Worm (Caenorhabditis elegans) whole organism, L3 larva: Measurements from ENCODE around the gene dohh-1.

ENCODE experiments used
- ama-1 ChIP-seq: fragments of 150-350 bp; optimal IDR thresholded peaks from 2 replicates; lab custom pipeline; 2018
- ceh-16 ChIP-seq: sonication (generic microtip); optimal IDR thresholded peaks from 2 replicates; lab custom pipeline; 2017; ENCODE audit warnings: missing biosample characterization, missing genetic modification characterization
- ceh-28 ChIP-seq: fragments of 150-350 bp; optimal IDR thresholded peaks from 2 replicates; lab custom pipeline; 2014; ENCODE audit warnings: missing biosample characterization, missing genetic modification reagents, missing genetic modification characterization
- ceh-82 ChIP-seq: fragments of 150-350 bp; optimal IDR thresholded peaks from 2 replicates; lab custom pipeline; 2014; ENCODE audit warnings: missing biosample characterization, missing genetic modification characterization
- ceh-9 ChIP-seq: sonication (generic microtip); optimal IDR thresholded peaks from 2 replicates; lab custom pipeline; 2018; ENCODE audit warnings: missing biosample characterization, missing genetic modification characterization
- daf-12 ChIP-seq: fragments of 150-350 bp; optimal IDR thresholded peaks from 2 replicates; lab custom pipeline; 2014; ENCODE audit warnings: missing biosample characterization, missing genetic modification reagents, missing genetic modification characterization
- elt-1 ChIP-seq: fragments of 150-350 bp; optimal IDR thresholded peaks from 2 replicates; lab custom pipeline; 2014; ENCODE audit warnings: missing biosample characterization, missing genetic modification characterization
- elt-2 ChIP-seq: sonication (generic microtip); optimal IDR thresholded peaks from 2 replicates; lab custom pipeline; 2016; ENCODE audit warnings: missing genetic modification reagents, mild to moderate bottlenecking, missing genetic modification characterization, missing compliant biosample characterization
- elt-3 ChIP-seq, 3 experiments: fragments of 150-350 bp in 1 of 3; sonication (generic microtip) in 2 of 3; optimal IDR thresholded peaks; 2 replicates in 2 of 3; 4 replicates in 1 of 3; lab custom pipeline; 2014 to 2017; ENCODE audit warnings: missing biosample characterization in 3 of 3, missing genetic modification characterization in 3 of 3
- eor-1 ChIP-seq, 2 experiments: fragments of 150-350 bp; optimal IDR thresholded peaks; 2 replicates each; lab custom pipeline; 2014 to 2018; ENCODE audit warnings: missing biosample characterization in 2 of 2, missing genetic modification characterization in 2 of 2
- fkh-2 ChIP-seq: fragments of 150-350 bp; optimal IDR thresholded peaks from 2 replicates; lab custom pipeline; 2014; ENCODE audit warnings: missing biosample characterization, missing genetic modification reagents, missing genetic modification characterization
- hmg-11 ChIP-seq: sonication (generic microtip); optimal IDR thresholded peaks from 2 replicates; lab custom pipeline; 2016; ENCODE audit warnings: missing genetic modification characterization, missing compliant biosample characterization
- jun-1 ChIP-seq: fragments of 150-350 bp; optimal IDR thresholded peaks from 2 replicates; lab custom pipeline; 2014; ENCODE audit warnings: missing biosample characterization, missing genetic modification reagents, missing genetic modification characterization
- lin-15B ChIP-seq: fragments of 150-350 bp; optimal IDR thresholded peaks from 2 replicates; lab custom pipeline; 2014; ENCODE audit warnings: missing biosample characterization, missing genetic modification characterization
- lin-39 ChIP-seq: fragments of 150-350 bp; optimal IDR thresholded peaks from 2 replicates; lab custom pipeline; 2018; ENCODE audit warnings: missing biosample characterization, missing genetic modification reagents, missing genetic modification characterization
- lsy-12 ChIP-seq: sonication (generic microtip); optimal IDR thresholded peaks from 2 replicates; lab custom pipeline; 2016; ENCODE audit warnings: mild to moderate bottlenecking, missing genetic modification characterization, missing compliant biosample characterization
- mdl-1 ChIP-seq: fragments of 150-350 bp; optimal IDR thresholded peaks from 2 replicates; lab custom pipeline; 2014; ENCODE audit warnings: missing biosample characterization, missing genetic modification characterization
- mml-1 ChIP-seq: fragments of 150-350 bp; sonication (generic microtip); optimal IDR thresholded peaks from 3 replicates; lab custom pipeline; 2014; ENCODE audit warnings: missing biosample characterization, missing genetic modification characterization
- nfya-1 ChIP-seq: sonication (generic microtip); optimal IDR thresholded peaks from 2 replicates; lab custom pipeline; 2017; ENCODE audit warnings: missing genetic modification characterization, mild to moderate bottlenecking, missing compliant biosample characterization, antibody characterized with exemption, moderate library complexity; ENCODE audit not compliant: insufficient read depth
- nhr-12 ChIP-seq: fragments of 150-350 bp; optimal IDR thresholded peaks from 2 replicates; lab custom pipeline; 2014; ENCODE audit warnings: missing biosample characterization, missing genetic modification characterization
- nhr-23 ChIP-seq: fragments of 150-350 bp; optimal IDR thresholded peaks from 2 replicates; lab custom pipeline; 2014; ENCODE audit warnings: missing biosample characterization, missing genetic modification reagents, missing genetic modification characterization
- nhr-237 ChIP-seq: fragments of 150-350 bp; optimal IDR thresholded peaks from 2 replicates; lab custom pipeline; 2014; ENCODE audit warnings: missing biosample characterization, missing genetic modification characterization
- nhr-25 ChIP-seq: sonication (generic microtip); optimal IDR thresholded peaks from 2 replicates; lab custom pipeline; 2017; ENCODE audit warnings: missing biosample characterization, missing genetic modification characterization
- nhr-28 ChIP-seq: fragments of 150-350 bp; optimal IDR thresholded peaks from 2 replicates; lab custom pipeline; 2014; ENCODE audit warnings: missing biosample characterization, missing genetic modification characterization
- nhr-43 ChIP-seq: sonication (generic microtip); optimal IDR thresholded peaks from 2 replicates; lab custom pipeline; 2016; ENCODE audit warnings: mild to moderate bottlenecking, missing genetic modification characterization, missing compliant biosample characterization; ENCODE audit not compliant: poor library complexity, severe bottlenecking
- nhr-67 ChIP-seq: fragments of 150-350 bp; optimal IDR thresholded peaks from 2 replicates; lab custom pipeline; 2014; ENCODE audit warnings: missing biosample characterization, missing genetic modification characterization
- nhr-76 ChIP-seq: fragments of 150-350 bp; sonication (generic microtip); optimal IDR thresholded peaks from 5 replicates; lab custom pipeline; 2014; ENCODE audit warnings: missing biosample characterization, missing genetic modification characterization
- nhr-77 ChIP-seq: fragments of 150-350 bp; optimal IDR thresholded peaks from 2 replicates; lab custom pipeline; 2014; ENCODE audit warnings: missing biosample characterization, missing genetic modification characterization
- pha-4 ChIP-seq: fragments of 150-350 bp; optimal IDR thresholded peaks from 2 replicates; lab custom pipeline; 2014; ENCODE audit warnings: missing biosample characterization, missing genetic modification reagents, missing genetic modification characterization
- sea-2 ChIP-seq: fragments of 150-350 bp; sonication (generic microtip); optimal IDR thresholded peaks from 4 replicates; lab custom pipeline; 2014; ENCODE audit warnings: missing biosample characterization, missing genetic modification reagents, missing genetic modification characterization
- skn-1 ChIP-seq: fragments of 150-350 bp; optimal IDR thresholded peaks from 2 replicates; lab custom pipeline; 2014; ENCODE audit warnings: missing biosample characterization, missing genetic modification characterization
- snpc-4 ChIP-seq: fragments of 150-350 bp; optimal IDR thresholded peaks from 2 replicates; lab custom pipeline; 2014; ENCODE audit warnings: missing biosample characterization, missing genetic modification characterization
- tbx-2 ChIP-seq: sonication (generic microtip); optimal IDR thresholded peaks from 2 replicates; lab custom pipeline; 2016; ENCODE audit warnings: mild to moderate bottlenecking, missing genetic modification characterization, missing compliant biosample characterization
- unc-62 ChIP-seq: fragments of 150-350 bp; sonication (generic microtip); optimal IDR thresholded peaks from 4 replicates; lab custom pipeline; 2014; ENCODE audit warnings: missing biosample characterization, missing genetic modification reagents, missing genetic modification characterization
- zag-1 ChIP-seq: fragments of 150-350 bp; optimal IDR thresholded peaks from 2 replicates; lab custom pipeline; 2014; ENCODE audit warnings: missing biosample characterization, missing genetic modification characterization
- ztf-11 ChIP-seq: fragments of 150-350 bp; optimal IDR thresholded peaks from 2 replicates; lab custom pipeline; 2014; ENCODE audit warnings: missing biosample characterization, missing genetic modification characterization
- ztf-4 ChIP-seq: fragments of 150-350 bp; optimal IDR thresholded peaks from 2 replicates; lab custom pipeline; 2014; ENCODE audit warnings: missing biosample characterization, missing genetic modification characterization

Gene dohh-1

ce11 chrII:10598970-10599369, 19.2 kb downstream of the dohh-1 start, which contains the start of gene C14A4.9:
C14A4.9 (plus strand) TSS chrII:10599337.
- TF ChIP-seq elt-3 (tag; optimal IDR thresholded peaks at IDR 0.05; lab: Kevin White, UChicago) (peak; percentile 11 to 84 (median 62)), eor-1 (tag; optimal IDR thresholded peaks at IDR 0.05; lab: Kevin White, UChicago) (no peak), nhr-23 (tag; lab: Kevin White, UChicago) (peak; percentile 17), tbx-2 (tag; lab: Kevin White, UChicago) (no peak), ztf-4 (no peak), elt-2 (tag; lab: Kevin White, UChicago) (no peak)
- TF ChIP-seq, all 47 proteins: peak for 2

ce11 chrII:10602184-10602583, 22.4 kb downstream of the dohh-1 start, which contains the start of gene srv-2:
srv-2 (minus strand) TSS chrII:10602284.
- TF ChIP-seq daf-12 (tag; lab: Kevin White, UChicago) (no peak), unc-62 (GFP tag; lab: Kevin White, UChicago) (no peak), nhr-76 (tag; lab: Kevin White, UChicago) (no peak), skn-1 (tag; lab: Kevin White, UChicago) (no peak), ztf-11 (tag; lab: Kevin White, UChicago) (no peak), eor-1 (tag; optimal IDR thresholded peaks at IDR 0.05; lab: Kevin White, UChicago) (no peak), ceh-82 (tag; lab: Kevin White, UChicago) (no peak), ceh-28 (tag; lab: Kevin White, UChicago) (no peak), hmg-11 (tag; lab: Kevin White, UChicago) (no peak), nhr-43 (tag; lab: Kevin White, UChicago) (no peak), nhr-12 (tag; lab: Kevin White, UChicago) (no peak), ceh-9 (no peak), lsy-12 (tag; lab: Kevin White, UChicago) (no peak), ama-1 (no peak), lin-39 (no peak), mml-1 (tag; lab: Kevin White, UChicago) (no peak), nfya-1 (tag; lab: Kevin White, UChicago) (no peak)
- TF ChIP-seq, all 47 proteins: peak for 0

DNA sequence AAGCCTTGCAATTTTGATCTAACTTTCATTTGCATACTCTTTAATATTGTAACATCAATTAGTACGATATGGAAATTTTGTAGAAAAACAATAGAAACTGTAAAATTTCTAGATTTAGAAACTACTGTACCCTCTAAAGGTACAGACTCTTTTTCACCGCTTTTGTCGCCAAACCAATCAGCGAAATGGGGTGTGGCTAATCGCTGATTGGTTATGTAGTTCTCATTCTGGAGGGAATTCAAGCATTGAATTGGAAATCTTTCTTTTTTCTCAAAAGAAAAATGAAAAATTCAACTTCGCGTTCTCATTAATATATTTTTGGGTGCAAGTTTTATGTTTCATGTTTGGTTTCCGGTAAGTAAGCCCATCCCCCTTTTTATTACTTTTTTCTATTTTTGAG, 23.8 kb downstream of the dohh-1 start:
- TF ChIP-seq ceh-82 (tag; lab: Kevin White, UChicago) (no peak), mdl-1 (tag; lab: Kevin White, UChicago) (no peak), nfya-1 (tag; lab: Kevin White, UChicago) (peak; percentile 81), fkh-2 (tag; lab: Kevin White, UChicago) (no peak), tbx-2 (tag; lab: Kevin White, UChicago) (no peak)

DNA sequence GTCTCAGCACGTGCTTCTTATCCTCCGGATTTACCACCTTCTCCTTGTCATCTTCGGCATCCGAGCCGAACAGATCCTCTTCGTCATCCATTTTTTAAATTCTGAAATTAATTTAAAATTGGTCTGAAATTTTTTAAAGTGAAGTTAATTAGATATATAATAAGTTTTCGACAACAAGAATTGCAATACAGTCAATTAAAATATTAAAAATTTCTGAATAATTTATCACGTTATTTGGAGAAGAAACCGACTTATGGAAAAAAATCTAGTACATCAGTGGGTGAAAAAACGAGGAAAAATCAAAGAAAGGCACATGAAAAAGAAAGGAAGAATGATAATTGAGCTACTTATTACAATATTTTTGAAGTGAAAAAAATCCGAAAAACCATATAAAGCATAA, 25.8 kb downstream of the dohh-1 start, which contains the start of gene taf-13:
taf-13 (minus strand) TSS at position 101 of the 400 bp plus-strand sequence.
- TF ChIP-seq nhr-23 (tag; lab: Kevin White, UChicago) (no peak), nhr-25 (tag; lab: Kevin White, UChicago) (no peak)

- TF ChIP-seq ceh-16 (no peak), nfya-1 (tag; lab: Kevin White, UChicago) (peak; percentile 31), elt-1 (tag; lab: Kevin White, UChicago) (no peak), pha-4 (peak; percentile 80), hmg-11 (tag; lab: Kevin White, UChicago) (peak; percentile 1), nhr-23 (tag; lab: Kevin White, UChicago) (peak; percentile 5), elt-2 (tag; lab: Kevin White, UChicago) (peak; percentile 43), ceh-82 (tag; lab: Kevin White, UChicago) (no peak), lin-15B (tag; lab: Kevin White, UChicago) (peak; percentile 72)
Measured at ce11 chrII:10607238-10607961, 27.6 kb downstream of the dohh-1 start, which contains the start of gene ccm-3. ccm-3 (minus strand) TSS chrII:10607275.

ce11 chrII:10608821-10609220, 29.1 kb downstream of the dohh-1 start:
- TF ChIP-seq nhr-237 (tag; lab: Kevin White, UChicago) (no peak), zag-1 (tag; lab: Kevin White, UChicago) (no peak), sea-2 (GFP tag; lab: Kevin White, UChicago) (no peak), nhr-67 (tag; lab: Kevin White, UChicago) (no peak), ceh-82 (tag; lab: Kevin White, UChicago) (no peak), nhr-12 (tag; lab: Kevin White, UChicago) (no peak), daf-12 (tag; lab: Kevin White, UChicago) (no peak), nhr-77 (tag; lab: Kevin White, UChicago) (no peak), nhr-23 (tag; lab: Kevin White, UChicago) (no peak), snpc-4 (tag; lab: Kevin White, UChicago) (no peak), elt-2 (tag; lab: Kevin White, UChicago) (no peak), lsy-12 (tag; lab: Kevin White, UChicago) (no peak), nhr-43 (tag; lab: Kevin White, UChicago) (no peak), nhr-25 (tag; lab: Kevin White, UChicago) (no peak), pha-4 (no peak), elt-3 (tag; optimal IDR thresholded peaks at IDR 0.05; lab: Kevin White, UChicago) (no peak), hmg-11 (tag; lab: Kevin White, UChicago) (no peak), nhr-28 (tag; lab: Kevin White, UChicago) (no peak), jun-1 (tag; lab: Kevin White, UChicago) (no peak)
